Worm (Caenorhabditis elegans): ENCODE results near the gene gldc-1.

- TF ChIP-seq cnd-1 (tag; optimal IDR thresholded peaks at IDR 0.05) = no peak
- TF ChIP-seq sptf-1 (tag; optimal IDR thresholded peaks at IDR 0.05) = no peak
- TF ChIP-seq snpc-4 (tag; optimal IDR thresholded peaks at IDR 0.05) = no peak
- TF ChIP-seq elt-3 (tag; optimal IDR thresholded peaks at IDR 0.05) = no peak
- TF ChIP-seq lin-32 (GFP tag; optimal IDR thresholded peaks at IDR 0.05) = no peak
These were observed 33.8 kb upstream of the gldc-1 start, which contains the start of gene ZK84.5 for ce11 chrII:6016410-6016809.
